Fruit fly (Drosophila melanogaster) whole organism, embryonic: ENCODE measurements around the gene MtnC.

ENCODE experiments used
- BEAF-32 ChIP-seq: fragments of 200-800 bp; sonication (Bioruptor generic); optimal IDR thresholded peaks from 3 replicates; lab custom pipeline; 2017; ENCODE audit warnings: missing biosample characterization, missing genetic modification characterization, mild to moderate bottlenecking, moderate library complexity, missing genetic modification reagents
- Blimp-1 ChIP-seq: fragments of 200-800 bp; sonication (Bioruptor generic); optimal IDR thresholded peaks from 3 replicates; lab custom pipeline; 2018; ENCODE audit warnings: missing biosample characterization, missing genetic modification characterization, mild to moderate bottlenecking, moderate library complexity, missing genetic modification reagents
- C15 ChIP-seq: fragments of 200-800 bp; sonication (Bioruptor generic); IDR thresholded peaks from 3 replicates; pipeline ENCODE4 v1.3.6; 2022; ENCODE audit warnings: missing biosample characterization, missing genetic modification characterization
- CG11093 ChIP-seq: fragments of 200-800 bp; sonication (Bioruptor generic); IDR thresholded peaks from 3 replicates; pipeline ENCODE4 v1.3.6; 2022; ENCODE audit warnings: missing biosample characterization, missing genetic modification characterization
- CG12104 ChIP-seq: fragments of 200-800 bp; sonication (Bioruptor generic); optimal IDR thresholded peaks from 3 replicates; lab custom pipeline; 2016; ENCODE audit warnings: missing biosample characterization, missing genetic modification characterization
- CG12744 ChIP-seq: fragments of 200-800 bp; sonication (Bioruptor generic); optimal IDR thresholded peaks from 2 replicates; lab custom pipeline; 2016; ENCODE audit warnings: missing biosample characterization, missing genetic modification characterization
- CG12942 ChIP-seq: fragments of 200-800 bp; sonication (Bioruptor generic); optimal IDR thresholded peaks from 3 replicates; lab custom pipeline; 2016; ENCODE audit warnings: missing biosample characterization, missing genetic modification characterization
- CG15696 ChIP-seq: fragments of 200-800 bp; sonication (Bioruptor generic); optimal IDR thresholded peaks from 2 replicates; lab custom pipeline; 2019; ENCODE audit warnings: missing biosample characterization, mild to moderate bottlenecking, missing genetic modification characterization, moderate library complexity
- CG17612 ChIP-seq: fragments of 200-800 bp; sonication (Bioruptor generic); IDR thresholded peaks from 2 replicates; pipeline ENCODE4 v1.3.6; 2022; ENCODE audit warnings: missing biosample characterization, missing genetic modification characterization
- CG17829 ChIP-seq: fragments of 200-800 bp; optimal IDR thresholded peaks from 2 replicates; lab custom pipeline; 2019; ENCODE audit warnings: missing biosample characterization, mild to moderate bottlenecking, missing genetic modification characterization, moderate library complexity
- CG18011 ChIP-seq: fragments of 200-800 bp; sonication (Bioruptor generic); optimal IDR thresholded peaks from 2 replicates; lab custom pipeline; 2017; ENCODE audit warnings: missing biosample characterization, missing genetic modification characterization, mild to moderate bottlenecking, moderate library complexity, missing genotype
- CG18764 ChIP-seq: fragments of 200-800 bp; sonication (Bioruptor generic); optimal IDR thresholded peaks from 3 replicates; lab custom pipeline; 2016; ENCODE audit warnings: missing biosample characterization, missing genetic modification characterization
- CG30403 ChIP-seq: fragments of 200-800 bp; sonication (Bioruptor generic); optimal IDR thresholded peaks from 3 replicates; lab custom pipeline; 2016; ENCODE audit warnings: missing biosample characterization, missing genetic modification characterization
- CG3847 ChIP-seq: fragments of 200-800 bp; sonication (Bioruptor generic); IDR thresholded peaks from 2 replicates; pipeline ENCODE4 v1.3.6; 2022; ENCODE audit warnings: missing biosample characterization, missing genetic modification characterization
- CG5180 ChIP-seq: fragments of 200-800 bp; sonication (Bioruptor generic); optimal IDR thresholded peaks from 3 replicates; lab custom pipeline; 2017; ENCODE audit warnings: missing biosample characterization, missing genetic modification characterization, mild to moderate bottlenecking, moderate library complexity, missing genetic modification reagents
- CG6683 ChIP-seq: fragments of 200-800 bp; sonication (Bioruptor generic); optimal IDR thresholded peaks from 2 replicates; lab custom pipeline; 2017; ENCODE audit warnings: missing biosample characterization, mild to moderate bottlenecking, missing genetic modification characterization, missing genetic modification reagents
- CG7745 ChIP-seq: fragments of 200-800 bp; sonication (Bioruptor generic); optimal IDR thresholded peaks from 2 replicates; lab custom pipeline; 2018; ENCODE audit warnings: missing biosample characterization, mild to moderate bottlenecking, missing genetic modification characterization, moderate library complexity
- CG9932 ChIP-seq: fragments of 200-800 bp; sonication (Bioruptor generic); IDR thresholded peaks from 2 replicates; pipeline ENCODE4 v1.3.6; 2022; ENCODE audit warnings: missing biosample characterization, missing genetic modification characterization
- D19A ChIP-seq: fragments of 200-800 bp; optimal IDR thresholded peaks from 3 replicates; lab custom pipeline; 2019; ENCODE audit warnings: missing biosample characterization, mild to moderate bottlenecking, missing genetic modification characterization, moderate library complexity
- Dfd ChIP-seq, 2 experiments: fragments of >200 bp; optimal IDR thresholded peaks; 2 replicates each; lab custom pipeline; 2017; ENCODE audit warnings: missing biosample characterization in 2 of 2, missing genetic modification characterization in 2 of 2
- H15 ChIP-seq: fragments of 200-800 bp; sonication (Bioruptor generic); IDR thresholded peaks from 3 replicates; pipeline ENCODE4 v1.3.6; 2022; ENCODE audit warnings: missing biosample characterization, missing genetic modification characterization
- Hmx ChIP-seq: fragments of 200-800 bp; sonication (Bioruptor generic); optimal IDR thresholded peaks from 2 replicates; lab custom pipeline; 2016; ENCODE audit warnings: missing biosample characterization, missing genetic modification characterization
- Hr78 ChIP-seq, 2 experiments: fragments of 200-800 bp in 1 of 2; fragments of >200 bp in 1 of 2; sonication (Bioruptor generic) in 1 of 2; optimal IDR thresholded peaks; 2 replicates each; lab custom pipeline; 2017 to 2019; ENCODE audit warnings: missing biosample characterization in 2 of 2, missing genetic modification characterization in 2 of 2, mild to moderate bottlenecking in 1 of 2, moderate library complexity in 1 of 2
- Lhr ChIP-seq: fragments of 200-800 bp; sonication (Bioruptor generic); optimal IDR thresholded peaks from 3 replicates; lab custom pipeline; 2017; ENCODE audit warnings: mild to moderate bottlenecking, missing biosample characterization, missing genetic modification reagents, missing genetic modification characterization
- Lim3 ChIP-seq: fragments of 200-800 bp; sonication (Bioruptor generic); IDR thresholded peaks from 2 replicates; pipeline ENCODE4 v1.3.6; 2022; ENCODE audit warnings: missing biosample characterization, missing genetic modification characterization
- NC2α ChIP-seq: fragments of 200-800 bp; sonication (Bioruptor generic); optimal IDR thresholded peaks from 2 replicates; lab custom pipeline; 2016; ENCODE audit warnings: missing biosample characterization, missing genetic modification characterization
- NC2β ChIP-seq: fragments of 200-800 bp; sonication (Bioruptor generic); optimal IDR thresholded peaks from 2 replicates; lab custom pipeline; 2016; ENCODE audit warnings: missing biosample characterization, missing genetic modification characterization
- PHDP ChIP-seq: fragments of 200-800 bp; sonication (Bioruptor generic); optimal IDR thresholded peaks from 3 replicates; lab custom pipeline; 2018; ENCODE audit warnings: missing biosample characterization, mild to moderate bottlenecking, missing genetic modification characterization, moderate library complexity
- Ravus ChIP-seq: fragments of 200-800 bp; sonication (Bioruptor generic); IDR thresholded peaks from 2 replicates; pipeline ENCODE4 v1.3.6; 2022; ENCODE audit warnings: missing biosample characterization, missing genetic modification characterization
- Side ChIP-seq: fragments of 200-800 bp; sonication (Bioruptor generic); optimal IDR thresholded peaks from 2 replicates; lab custom pipeline; 2016; ENCODE audit warnings: missing biosample characterization, missing genetic modification characterization
- aop ChIP-seq: fragments of 200-800 bp; sonication (Bioruptor generic); IDR thresholded peaks from 2 replicates; pipeline ENCODE4 v1.3.6; 2022; ENCODE audit warnings: missing biosample characterization, missing genetic modification characterization
- az2 ChIP-seq: fragments of 200-800 bp; sonication (Bioruptor generic); optimal IDR thresholded peaks from 3 replicates; lab custom pipeline; 2016; ENCODE audit warnings: missing biosample characterization, missing genetic modification characterization
- btn ChIP-seq: fragments of 200-800 bp; sonication (Bioruptor generic); optimal IDR thresholded peaks from 2 replicates; lab custom pipeline; 2016; ENCODE audit warnings: missing biosample characterization, missing genetic modification characterization
- cwo ChIP-seq: fragments of 200-800 bp; sonication (Bioruptor generic); optimal IDR thresholded peaks from 3 replicates; lab custom pipeline; 2017; ENCODE audit warnings: missing biosample characterization, missing genetic modification characterization, mild to moderate bottlenecking, moderate library complexity, missing genetic modification reagents
- eyg ChIP-seq: fragments of 200-800 bp; sonication (Bioruptor generic); optimal IDR thresholded peaks from 3 replicates; lab custom pipeline; 2016; ENCODE audit warnings: missing biosample characterization, missing genetic modification characterization
- gce ChIP-seq: fragments of 200-800 bp; sonication (Bioruptor generic); IDR thresholded peaks from 3 replicates; pipeline ENCODE4 v1.3.6; 2022; ENCODE audit warnings: missing biosample characterization, missing genetic modification characterization
- gfzf ChIP-seq: fragments of 200-800 bp; sonication (Bioruptor generic); optimal IDR thresholded peaks from 2 replicates; lab custom pipeline; 2016; ENCODE audit warnings: missing biosample characterization, mild to moderate bottlenecking, missing genetic modification characterization, moderate library complexity
- gsb ChIP-seq: fragments of 200-800 bp; sonication (Bioruptor generic); IDR thresholded peaks from 2 replicates; pipeline ENCODE4 v1.3.6; 2022; ENCODE audit warnings: missing biosample characterization, missing genetic modification characterization
- hb ChIP-seq: fragments of 200-800 bp; sonication (Bioruptor generic); IDR thresholded peaks from 3 replicates; pipeline ENCODE4 v1.3.6; 2022; ENCODE audit warnings: missing biosample characterization, missing genetic modification characterization; ENCODE audit not compliant: partially characterized antibody
- kni ChIP-seq: fragments of 200-800 bp; sonication (Bioruptor generic); optimal IDR thresholded peaks from 3 replicates; lab custom pipeline; 2017; ENCODE audit warnings: mild to moderate bottlenecking, missing biosample characterization, missing genetic modification reagents, missing genetic modification characterization
- prd ChIP-seq, 3 experiments: fragments of >200 bp in 2 of 3; fragments of 200-800 bp in 1 of 3; sonication (Bioruptor generic) in 1 of 3; optimal IDR thresholded peaks in 2 of 3; IDR thresholded peaks in 1 of 3; 2 replicates in 2 of 3; 3 replicates in 1 of 3; pipeline versions ENCODE4 v1.3.6 to Lab custom; 2017 to 2022; ENCODE audit warnings: missing biosample characterization in 1 of 3, missing genetic modification characterization in 1 of 3
- pum ChIP-seq: fragments of 200-800 bp; sonication (Bioruptor generic); optimal IDR thresholded peaks from 2 replicates; lab custom pipeline; 2016; ENCODE audit warnings: missing biosample characterization, missing genetic modification characterization
- pzg ChIP-seq: fragments of 200-800 bp; sonication (Bioruptor generic); optimal IDR thresholded peaks from 3 replicates; lab custom pipeline; 2018; ENCODE audit warnings: missing biosample characterization, mild to moderate bottlenecking, missing genetic modification characterization, moderate library complexity
- repo ChIP-seq: fragments of 200-800 bp; sonication (Bioruptor generic); optimal IDR thresholded peaks from 2 replicates; lab custom pipeline; 2016; ENCODE audit warnings: missing biosample characterization, missing genetic modification characterization
- rib ChIP-seq: fragments of 200-800 bp; sonication (Bioruptor generic); IDR thresholded peaks from 2 replicates; pipeline ENCODE4 v1.3.6; 2022; ENCODE audit warnings: missing biosample characterization, missing genetic modification characterization
- ro ChIP-seq: fragments of 200-800 bp; sonication (Bioruptor generic); IDR thresholded peaks from 2 replicates; pipeline ENCODE4 v1.3.6; 2022; ENCODE audit warnings: missing biosample characterization, missing genetic modification characterization
- shn ChIP-seq: fragments of 200-800 bp; sonication (Bioruptor generic); optimal IDR thresholded peaks from 3 replicates; lab custom pipeline; 2016; ENCODE audit warnings: missing biosample characterization, missing genetic modification characterization
- sna ChIP-seq: fragments of 200-800 bp; sonication (Bioruptor generic); IDR thresholded peaks from 2 replicates; pipeline ENCODE4 v1.3.6; 2022; ENCODE audit warnings: missing biosample characterization, missing genetic modification characterization; ENCODE audit not compliant: partially characterized antibody
- ssp ChIP-seq: fragments of 200-800 bp; sonication (Bioruptor generic); IDR thresholded peaks from 2 replicates; pipeline ENCODE4 v1.3.6; 2022; ENCODE audit warnings: missing biosample characterization, missing genetic modification characterization
- tll ChIP-seq, 2 experiments: fragments of 200-800 bp in 1 of 2; fragments of >200 bp in 1 of 2; sonication (Bioruptor generic) in 1 of 2; optimal IDR thresholded peaks; 2 replicates each; lab custom pipeline; 2017 to 2019; ENCODE audit warnings: missing biosample characterization in 2 of 2, missing genetic modification characterization in 2 of 2, mild to moderate bottlenecking in 1 of 2, moderate library complexity in 1 of 2
- zfh1 ChIP-seq: fragments of 200-800 bp; sonication (Bioruptor generic); IDR thresholded peaks from 3 replicates; pipeline ENCODE4 v1.3.6; 2022; ENCODE audit warnings: missing biosample characterization, missing genetic modification characterization

The MtnC gene

dm6 chr3R:20312838-20313237 is 47.3 kb upstream of the MtnC start (continued):
- no peak for TF ChIP-seq ssp
- TF ChIP-seq Dfd (GFP tag; optimal IDR thresholded peaks at IDR 0.05; lab: Kevin White, UChicago): no peak
- no peak for TF ChIP-seq CG6683 (GFP tag; lab: Kevin White, UChicago)
- TF ChIP-seq shn (GFP tag; lab: Kevin White, UChicago): no peak
- no peak for TF ChIP-seq BEAF-32 (GFP tag; lab: Kevin White, UChicago)
- no peak for TF ChIP-seq eyg
- TF ChIP-seq gce (GFP tag; lab: Robert Waterston, UW): no peak
- TF ChIP-seq Side: no peak
- no peak for TF ChIP-seq pum (GFP tag; lab: Kevin White, UChicago)
- no peak for TF ChIP-seq hb (GFP tag; lab: Robert Waterston, UW)
- no peak for TF ChIP-seq CG18764
- peak; percentile 29 for TF ChIP-seq cwo
- 0 out of 2 replicates have a peak, but pooled peaks have one; percentile 36 for TF ChIP-seq CG17612
- TF ChIP-seq CG11093 (GFP tag; lab: Robert Waterston, UW): no peak
- TF ChIP-seq Lim3: no peak
- TF ChIP-seq ro (GFP tag; lab: Robert Waterston, UW): no peak
- no peak for TF ChIP-seq kni (GFP tag; lab: Kevin White, UChicago)
- TF ChIP-seq btn (GFP tag; lab: Kevin White, UChicago): no peak
- no peak for TF ChIP-seq CG5180
- peak; percentile 31 for TF ChIP-seq D19A (tag; lab: Kevin White, UChicago)
- TF ChIP-seq NC2β: no peak
- no peak for TF ChIP-seq Hr78 (GFP tag; optimal IDR thresholded peaks at IDR 0.05; lab: Kevin White, UChicago)
- no peak for TF ChIP-seq pzg (GFP tag; lab: Kevin White, UChicago)
- no peak for TF ChIP-seq sna (GFP tag; lab: Robert Waterston, UW)
- peak; percentile 24 for TF ChIP-seq CG30403 (GFP tag; lab: Kevin White, UChicago)
- TF ChIP-seq repo (GFP tag; lab: Kevin White, UChicago): no peak
- peak; percentile 42 for TF ChIP-seq Blimp-1 (GFP tag; lab: Kevin White, UChicago)
- no peak for TF ChIP-seq rib (GFP tag; lab: Robert Waterston, UW)
- TF ChIP-seq aop (GFP tag; lab: Robert Waterston, UW): no peak
- TF ChIP-seq prd (optimal IDR thresholded peaks at IDR 0.05; lab: Kevin White, UChicago): no peak
- TF ChIP-seq prd (GFP tag; IDR thresholded peaks at IDR 0.05; lab: Robert Waterston, UW): no peak; the same call in 2 of the 3 replicates
- TF ChIP-seq H15 (GFP tag; lab: Robert Waterston, UW): no peak
- TF ChIP-seq CG12744 (GFP tag; lab: Kevin White, UChicago): no peak
- no peak for TF ChIP-seq PHDP (tag; lab: Kevin White, UChicago)
- no peak for TF ChIP-seq az2 (GFP tag; lab: Kevin White, UChicago)
- TF ChIP-seq Hmx (GFP tag; lab: Kevin White, UChicago): peak; percentile 37
- peak; percentile 13 for TF ChIP-seq Ravus (GFP tag; lab: Robert Waterston, UW)
- TF ChIP-seq tll (GFP tag; optimal IDR thresholded peaks at IDR 0.05; lab: Kevin White, UChicago): no peak
- no peak for TF ChIP-seq Lhr (GFP tag; lab: Kevin White, UChicago)
- no peak for TF ChIP-seq gsb
- TF ChIP-seq NC2α (GFP tag; lab: Kevin White, UChicago): no peak
- TF ChIP-seq CG7745: no peak
- TF ChIP-seq CG12942 (GFP tag; lab: Kevin White, UChicago): no peak
- peak; percentile 33; the same call in 1 of the 2 replicates for TF ChIP-seq CG9932
- TF ChIP-seq CG18011 (GFP tag; lab: Kevin White, UChicago): no peak
- TF ChIP-seq CG17829 (tag; lab: Kevin White, UChicago): peak; percentile 23
- TF ChIP-seq CG3847: no peak
- TF ChIP-seq zfh1: no peak
- no peak for TF ChIP-seq C15
- TF ChIP-seq CG12104 (GFP tag; lab: Kevin White, UChicago): no peak
- TF ChIP-seq CG15696 (tag; lab: Kevin White, UChicago): no peak
- no peak for TF ChIP-seq gfzf (GFP tag; lab: Kevin White, UChicago)
